Worm (Caenorhabditis elegans) whole organism, L4 larva: ENCODE data around the gene T27D12.1.

Experiments used
- D1046.2 ChIP-seq: fragments of 200-800 bp; sonication (Bioruptor generic); IDR thresholded peaks from 2 replicates; pipeline ENCODE4 v1.3.6; 2022; ENCODE audit warnings: missing genetic modification characterization, missing compliant biosample characterization
- F26F4.8 ChIP-seq: fragments of 200-800 bp; sonication (Bioruptor generic); conservative IDR thresholded peaks from 2 replicates; pipeline ENCODE4 v1.3.6; 2022; ENCODE audit warnings: missing genetic modification characterization, missing compliant biosample characterization
- R02D3.7 ChIP-seq: fragments of 150-350 bp; sonication (generic microtip); optimal IDR thresholded peaks from 3 replicates; lab custom pipeline; 2014; ENCODE audit warnings: missing biosample characterization, missing genetic modification characterization
- T26A8.4 ChIP-seq: fragments of 200-800 bp; sonication (Bioruptor generic); IDR thresholded peaks from 2 replicates; pipeline ENCODE4 v1.3.6; 2022; ENCODE audit warnings: missing genetic modification characterization, missing compliant biosample characterization
- Y75B8A.6 ChIP-seq: fragments of 200-800 bp; sonication (Bioruptor generic); IDR thresholded peaks from 2 replicates; pipeline ENCODE4 v1.3.6; 2022; ENCODE audit warnings: missing genetic modification reagents, missing genetic modification characterization, missing compliant biosample characterization
- ZK337.2 ChIP-seq: fragments of 200-800 bp; sonication (Bioruptor generic); IDR thresholded peaks from 2 replicates; pipeline ENCODE4 v1.3.6; 2022; ENCODE audit warnings: missing genetic modification reagents, missing genetic modification characterization, missing compliant biosample characterization
- ZK546.5 ChIP-seq, 2 experiments: sonication (generic microtip); optimal IDR thresholded peaks; 2 replicates each; lab custom pipeline; 2017; ENCODE audit warnings: missing biosample characterization in 2 of 2, missing genetic modification characterization in 2 of 2
- aha-1 ChIP-seq: fragments of 150-350 bp; peaks from one replicate; lab custom pipeline; 2014; ENCODE audit warnings: missing biosample characterization, missing genetic modification characterization
- aly-2 ChIP-seq: sonication (generic microtip); optimal IDR thresholded peaks from 2 replicates; lab custom pipeline; 2018; ENCODE audit warnings: missing biosample characterization, missing genetic modification characterization
- ama-1 ChIP-seq: fragments of 150-350 bp; optimal IDR thresholded peaks from 2 replicates; lab custom pipeline; 2014; ENCODE audit warnings: inconsistent platforms, mixed read lengths
- ceh-32 ChIP-seq: sonication (generic microtip); optimal IDR thresholded peaks from 2 replicates; lab custom pipeline; 2016; ENCODE audit warnings: mild to moderate bottlenecking, missing genetic modification characterization, missing compliant biosample characterization; ENCODE audit not compliant: poor library complexity
- ceh-62 ChIP-seq: sonication (generic microtip); optimal IDR thresholded peaks from 2 replicates; lab custom pipeline; 2017; ENCODE audit warnings: missing biosample characterization, missing genetic modification characterization
- daf-12 ChIP-seq: fragments of 150-350 bp; optimal IDR thresholded peaks from 2 replicates; lab custom pipeline; 2014; ENCODE audit warnings: missing biosample characterization, missing genetic modification reagents, missing genetic modification characterization
- dmd-8 ChIP-seq: fragments of 200-800 bp; sonication (Bioruptor generic); IDR thresholded peaks from 2 replicates; pipeline ENCODE4 v1.3.6; 2022; ENCODE audit warnings: missing genetic modification characterization, missing compliant biosample characterization
- dpl-1 ChIP-seq: fragments of 150-350 bp; optimal IDR thresholded peaks from 2 replicates; lab custom pipeline; 2014; ENCODE audit warnings: missing biosample characterization, missing genetic modification reagents, missing genetic modification characterization
- duxl-1 ChIP-seq: sonication (generic microtip); optimal IDR thresholded peaks from 2 replicates; lab custom pipeline; 2016; ENCODE audit warnings: mild to moderate bottlenecking, missing genetic modification characterization, moderate library complexity, missing compliant biosample characterization; ENCODE audit not compliant: poor library complexity
- dve-1 ChIP-seq: sonication (generic microtip); optimal IDR thresholded peaks from 2 replicates; lab custom pipeline; 2017; ENCODE audit warnings: antibody characterized with exemption, mild to moderate bottlenecking, missing genetic modification characterization, missing compliant biosample characterization; ENCODE audit not compliant: insufficient read depth
- egl-27 ChIP-seq: sonication (generic microtip); optimal IDR thresholded peaks from 3 replicates; lab custom pipeline; 2017; ENCODE audit warnings: missing biosample characterization, missing genetic modification reagents, missing genetic modification characterization
- egl-43 ChIP-seq: fragments of 200-800 bp; sonication (Bioruptor generic); IDR thresholded peaks from 2 replicates; pipeline ENCODE4 v1.3.6; 2022; ENCODE audit warnings: missing genetic modification reagents, missing genetic modification characterization, missing compliant biosample characterization
- gei-8 ChIP-seq: fragments of 200-800 bp; sonication (Bioruptor generic); optimal IDR thresholded peaks from 2 replicates; lab custom pipeline; 2018; ENCODE audit warnings: mild to moderate bottlenecking, missing genetic modification characterization, missing compliant biosample characterization
- hlh-11 ChIP-seq: fragments of 200-800 bp; sonication (Bioruptor generic); optimal IDR thresholded peaks from 2 replicates; lab custom pipeline; 2018; ENCODE audit warnings: mild to moderate bottlenecking, missing genetic modification characterization, missing compliant biosample characterization
- hmg-1.1 ChIP-seq: fragments of 200-800 bp; sonication (Bioruptor generic); IDR thresholded peaks from 2 replicates; pipeline ENCODE4 v1.3.6; 2022; ENCODE audit warnings: missing genetic modification reagents, missing genetic modification characterization, missing compliant biosample characterization
- lim-7 ChIP-seq: fragments of 200-800 bp; sonication (Bioruptor generic); IDR thresholded peaks from 2 replicates; pipeline ENCODE4 v1.3.6; 2022; ENCODE audit warnings: missing genetic modification characterization, missing compliant biosample characterization
- lin-13 ChIP-seq: fragments of 150-350 bp; optimal IDR thresholded peaks from 2 replicates; lab custom pipeline; 2014; ENCODE audit warnings: missing biosample characterization, missing genetic modification reagents, missing genetic modification characterization
- lin-29 ChIP-seq: fragments of 200-800 bp; sonication (Bioruptor generic); IDR thresholded peaks from 2 replicates; pipeline ENCODE4 v1.3.6; 2022; ENCODE audit warnings: missing genetic modification reagents, missing genetic modification characterization, missing compliant biosample characterization
- lin-38 ChIP-seq: fragments of 200-800 bp; sonication (Bioruptor generic); IDR thresholded peaks from 2 replicates; pipeline ENCODE4 v1.3.6; 2022; ENCODE audit warnings: missing genetic modification reagents, missing genetic modification characterization, missing compliant biosample characterization
- lir-3 ChIP-seq: sonication (generic microtip); optimal IDR thresholded peaks from 2 replicates; lab custom pipeline; 2016; ENCODE audit warnings: mild to moderate bottlenecking, missing genetic modification characterization, missing compliant biosample characterization
- madf-9 ChIP-seq: fragments of 200-800 bp; sonication (Bioruptor generic); conservative IDR thresholded peaks from 2 replicates; pipeline ENCODE4 v1.3.6; 2022; ENCODE audit warnings: missing genetic modification reagents, missing genetic modification characterization, missing compliant biosample characterization
- mep-1 ChIP-seq: fragments of 150-350 bp; sonication (generic microtip); optimal IDR thresholded peaks from 3 replicates; lab custom pipeline; 2014; ENCODE audit warnings: missing biosample characterization, missing genetic modification characterization
- mxl-2 ChIP-seq: fragments of 200-800 bp; sonication (Bioruptor generic); conservative IDR thresholded peaks from 2 replicates; pipeline ENCODE4 v1.3.6; 2022; ENCODE audit warnings: missing genetic modification reagents, missing genetic modification characterization, missing compliant biosample characterization
- nhr-11 ChIP-seq: fragments of 150-350 bp; optimal IDR thresholded peaks from 2 replicates; lab custom pipeline; 2014; ENCODE audit warnings: missing biosample characterization, missing genetic modification characterization
- nhr-111 ChIP-seq: fragments of 200-800 bp; sonication (Bioruptor generic); optimal IDR thresholded peaks from 2 replicates; lab custom pipeline; 2018; ENCODE audit warnings: mild to moderate bottlenecking, missing genetic modification characterization, missing compliant biosample characterization
- nhr-25 ChIP-seq: sonication (generic microtip); optimal IDR thresholded peaks from 2 replicates; lab custom pipeline; 2017; ENCODE audit warnings: missing genetic modification characterization, mild to moderate bottlenecking, missing compliant biosample characterization, antibody characterized with exemption, moderate library complexity, borderline replicate concordance; ENCODE audit not compliant: insufficient read depth
- nhr-28 ChIP-seq: fragments of 150-350 bp; optimal IDR thresholded peaks from 2 replicates; lab custom pipeline; 2014; ENCODE audit warnings: missing biosample characterization, missing genetic modification characterization
- nhr-42 ChIP-seq: fragments of 200-800 bp; sonication (Bioruptor generic); IDR thresholded peaks from 2 replicates; pipeline ENCODE4 v1.3.6; 2022; ENCODE audit warnings: missing genetic modification characterization, missing compliant biosample characterization
- pha-4 ChIP-seq, 2 experiments: fragments of 150-350 bp in 1 of 2; fragments of 200-800 bp in 1 of 2; sonication (Bioruptor generic) in 1 of 2; IDR thresholded peaks in 1 of 2; optimal IDR thresholded peaks in 1 of 2; 2 replicates each; pipeline versions ENCODE4 v1.3.6 to Lab custom; 2014 to 2022; ENCODE audit warnings: missing genetic modification characterization in 2 of 2, missing genetic modification reagents in 2 of 2, missing biosample characterization in 1 of 2, missing compliant biosample characterization in 1 of 2
- rbr-2 ChIP-seq: sonication (generic microtip); optimal IDR thresholded peaks from 2 replicates; lab custom pipeline; 2016; ENCODE audit warnings: missing genotype, missing genetic modification characterization, missing compliant biosample characterization
- set-16 ChIP-seq: fragments of 200-800 bp; sonication (Bioruptor generic); IDR thresholded peaks from 2 replicates; pipeline ENCODE4 v1.3.6; 2022; ENCODE audit warnings: missing genetic modification reagents, missing genetic modification characterization, missing compliant biosample characterization
- snpc-1.2 ChIP-seq: fragments of 200-800 bp; sonication (Bioruptor generic); IDR thresholded peaks from 2 replicates; pipeline ENCODE4 v1.3.6; 2022; ENCODE audit warnings: missing genetic modification reagents, missing genetic modification characterization, missing compliant biosample characterization
- snpc-4 ChIP-seq: fragments of 150-350 bp; optimal IDR thresholded peaks from 2 replicates; lab custom pipeline; 2014; ENCODE audit warnings: missing biosample characterization, missing genetic modification characterization
- spr-1 ChIP-seq: sonication (generic microtip); optimal IDR thresholded peaks from 2 replicates; lab custom pipeline; 2016; ENCODE audit warnings: mild to moderate bottlenecking, missing genetic modification characterization, missing compliant biosample characterization
- tra-1 ChIP-seq: fragments of 200-800 bp; sonication (Bioruptor generic); IDR thresholded peaks from 2 replicates; pipeline ENCODE4 v1.3.6; 2022; ENCODE audit warnings: missing genetic modification reagents, missing genetic modification characterization, missing compliant biosample characterization
- unc-39 ChIP-seq: sonication (generic microtip); optimal IDR thresholded peaks from 2 replicates; lab custom pipeline; 2017; ENCODE audit warnings: missing biosample characterization, missing genetic modification characterization

The T27D12.1 gene

ce11 chrII:11842766-11843165 is 349 bp downstream of the T27D12.1 start:
- 0 out of 2 replicates have a peak, but pooled peaks have one; percentile 23 for TF ChIP-seq T26A8.4
- no peak for TF ChIP-seq snpc-4 (tag; lab: Kevin White, UChicago)

- TF ChIP-seq nhr-28 (peak; percentile 13), aha-1 (tag; lab: Kevin White, UChicago) (no peak)
Measured at ce11 chrII:11843441-11843840, 1.0 kb downstream of the T27D12.1 start.

- TF ChIP-seq ceh-62 (tag; lab: Kevin White, UChicago), result no peak
- no peak for TF ChIP-seq lir-3 (tag; lab: Kevin White, UChicago)
- TF ChIP-seq mep-1 (tag; lab: Kevin White, UChicago), result no peak
- no peak for TF ChIP-seq tra-1
- no peak for TF ChIP-seq F26F4.8 (GFP tag; lab: Robert Waterston, UW)
- peak; percentile 27 for TF ChIP-seq aha-1 (tag; lab: Kevin White, UChicago)
Measured at ce11 chrII:11844072-11844471, 1.7 kb downstream of the T27D12.1 start.

- TF ChIP-seq egl-27 (tag; lab: Kevin White, UChicago) (no peak), dmd-8 (no peak), egl-43 (GFP tag; lab: Robert Waterston, UW) (0 out of 2 replicates have a peak, but pooled peaks have one; percentile 10), Y75B8A.6 (GFP tag; lab: Robert Waterston, UW) (no peak), mep-1 (tag; lab: Kevin White, UChicago) (no peak), hmg-1.1 (no peak), madf-9 (GFP tag; lab: Robert Waterston, UW) (0 out of 2 replicates have a peak, but pooled peaks have one; percentile 6), D1046.2 (GFP tag; lab: Robert Waterston, UW) (no peak), set-16 (GFP tag; lab: Robert Waterston, UW) (peak; percentile 76), unc-39 (tag; lab: Kevin White, UChicago) (no peak), hlh-11 (tag; lab: Kevin White, UChicago) (no peak), nhr-42 (GFP tag; lab: Robert Waterston, UW) (no peak), dpl-1 (no peak), aly-2 (no peak), ZK337.2 (GFP tag; lab: Robert Waterston, UW) (no peak)
Measured at ce11 chrII:11844984-11845383, 2.6 kb downstream of the T27D12.1 start.

ce11 chrII:11845954-11846353 is 3.5 kb downstream of the T27D12.1 start:
- TF ChIP-seq nhr-11 (no peak), rbr-2 (tag; lab: Kevin White, UChicago) (no peak), ama-1 (lab: Kevin White, UChicago) (peak; percentile 57), D1046.2 (GFP tag; lab: Robert Waterston, UW) (no peak), dpl-1 (no peak), nhr-111 (no peak), snpc-1.2 (GFP tag; lab: Robert Waterston, UW) (0 out of 2 replicates have a peak, but pooled peaks have one; percentile 45), gei-8 (GFP tag; lab: Kevin White, UChicago) (peak; percentile 13), spr-1 (tag; lab: Kevin White, UChicago) (no peak), pha-4 (GFP tag; IDR thresholded peaks at IDR 0.05; lab: Robert Waterston, UW) (no peak), pha-4 (tag; optimal IDR thresholded peaks at IDR 0.05; lab: Kevin White, UChicago) (no peak), mxl-2 (GFP tag; lab: Robert Waterston, UW) (no peak), nhr-28 (peak; percentile 15), lin-29 (GFP tag; lab: Robert Waterston, UW) (no peak), ZK546.5 (tag; optimal IDR thresholded peaks at IDR 0.05; lab: Kevin White, UChicago) (no peak), mep-1 (tag; lab: Kevin White, UChicago) (peak; percentile 52), snpc-4 (tag; lab: Kevin White, UChicago) (peak; percentile 41), daf-12 (tag; lab: Kevin White, UChicago) (no peak), ceh-62 (tag; lab: Kevin White, UChicago) (no peak), R02D3.7 (tag; lab: Kevin White, UChicago) (no peak), ceh-32 (tag; lab: Kevin White, UChicago) (no peak), nhr-25 (tag; lab: Kevin White, UChicago) (peak; percentile 66), lin-13 (GFP tag; lab: Kevin White, UChicago) (peak; percentile 55), duxl-1 (tag; lab: Kevin White, UChicago) (peak; percentile 7), dve-1 (peak; percentile 0), dmd-8 (no peak), lim-7 (GFP tag; lab: Robert Waterston, UW) (0 out of 2 replicates have a peak, but pooled peaks have one; percentile 21), lin-38 (GFP tag; lab: Robert Waterston, UW) (no peak)
